Worm (Caenorhabditis elegans) whole organism, midembryonic: ENCODE measurements around the gene nhr-218.

ENCODE experiments used
- T22C8.4 ChIP-seq: fragments of 200-800 bp; sonication (Bioruptor generic); IDR thresholded peaks from 2 replicates; pipeline ENCODE4 v1.3.6; 2022; ENCODE audit warnings: missing genetic modification characterization, missing compliant biosample characterization
- cog-1 ChIP-seq: sonication (generic microtip); optimal IDR thresholded peaks from 2 replicates; lab custom pipeline; 2016; ENCODE audit warnings: missing genetic modification characterization, missing compliant biosample characterization
- flt-1 ChIP-seq: fragments of 200-800 bp; sonication (Bioruptor generic); IDR thresholded peaks from 2 replicates; pipeline ENCODE4 v1.3.6; 2022; ENCODE audit warnings: missing genetic modification characterization, missing compliant biosample characterization
- klf-2 ChIP-seq: fragments of 200-800 bp; sonication (Bioruptor generic); conservative IDR thresholded peaks from 2 replicates; pipeline ENCODE4 v1.3.6; 2022; ENCODE audit warnings: missing genetic modification reagents, missing genetic modification characterization, missing compliant biosample characterization
- med-1 ChIP-seq: sonication (generic microtip); optimal IDR thresholded peaks from 2 replicates; lab custom pipeline; 2017; ENCODE audit warnings: missing genetic modification characterization, mild to moderate bottlenecking, missing compliant biosample characterization, antibody characterized with exemption, missing genetic modification reagents; ENCODE audit not compliant: insufficient read depth
- ref-1 ChIP-seq: fragments of 200-800 bp; sonication (Bioruptor generic); conservative IDR thresholded peaks from 2 replicates; pipeline ENCODE4 v1.3.6; 2022; ENCODE audit warnings: missing genetic modification reagents, missing genetic modification characterization, missing compliant biosample characterization
- tab-1 ChIP-seq: fragments of 200-800 bp; sonication (Bioruptor generic); IDR thresholded peaks from 2 replicates; pipeline ENCODE4 v1.3.6; 2022; ENCODE audit warnings: missing genetic modification characterization, missing compliant biosample characterization
- ztf-29 ChIP-seq: fragments of 200-800 bp; sonication (Bioruptor generic); IDR thresholded peaks from 2 replicates; pipeline ENCODE4 v1.3.6; 2022; ENCODE audit warnings: missing genetic modification reagents, missing genetic modification characterization, missing compliant biosample characterization

DNA sequence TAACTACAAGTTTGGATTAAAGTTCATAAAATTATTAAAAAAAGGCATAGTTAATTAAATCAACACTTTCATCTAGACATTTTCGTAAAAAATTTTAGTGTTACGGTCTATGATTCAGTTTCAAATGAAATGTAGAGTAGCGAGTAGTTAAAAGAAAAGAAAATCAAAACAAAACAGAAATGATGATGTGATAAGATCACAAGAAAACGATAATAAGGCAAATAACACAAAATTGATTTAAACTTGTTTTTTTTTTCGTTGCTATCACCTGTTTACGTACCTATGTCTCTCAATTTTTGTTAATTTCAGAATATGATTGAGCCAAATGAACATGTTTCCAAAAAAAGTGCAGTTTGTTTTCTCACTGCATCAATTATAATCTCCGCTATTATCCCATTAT, 28.3 kb upstream of the nhr-218 start, which contains the start of the genes F21H7.2 and F21H7.12:
- TF ChIP-seq flt-1 (GFP tag; lab: Robert Waterston, UW): no peak
- TF ChIP-seq cog-1 (tag; lab: Kevin White, UChicago): no peak
- no peak for TF ChIP-seq tab-1 (GFP tag; lab: Robert Waterston, UW)
- TF ChIP-seq ref-1 (GFP tag; lab: Robert Waterston, UW): no peak
- no peak for TF ChIP-seq ztf-29
- TF ChIP-seq klf-2 (GFP tag; lab: Robert Waterston, UW): no peak
- TF ChIP-seq med-1 (GFP tag; lab: Kevin White, UChicago): no peak
- TF ChIP-seq T22C8.4 (GFP tag; lab: Robert Waterston, UW): no peak
